Worm (Caenorhabditis elegans): ENCODE data around the gene Y43F8B.1.

DNA sequence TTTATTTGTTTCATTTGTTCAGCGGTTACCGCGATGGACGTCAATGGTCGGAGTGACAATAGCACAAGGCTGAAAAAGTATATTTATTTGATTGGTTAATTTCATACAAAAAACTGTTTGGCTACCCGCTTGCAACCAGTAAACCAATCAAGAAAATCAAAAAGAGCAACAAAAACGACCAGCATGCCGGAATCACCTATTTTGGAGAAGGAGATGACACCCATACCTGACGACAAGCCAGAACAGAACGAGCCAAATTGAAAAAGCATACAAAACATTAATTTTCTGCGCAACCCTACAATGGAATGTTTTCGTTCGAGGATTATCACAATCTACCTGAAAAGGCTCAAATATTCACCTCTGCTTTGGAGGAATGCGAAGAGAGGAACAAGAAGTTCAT lies 55.5 kb downstream of the Y43F8B.1 start, which contains the start of gene Y43F8B.7:
- no peak for TF ChIP-seq med-1 (GFP tag; optimal IDR thresholded peaks at IDR 0.05; ENCODE audit: insufficient read depth)
- no peak for TF ChIP-seq T22C8.4 (GFP tag; IDR thresholded peaks at IDR 0.05)
- no peak for TF ChIP-seq ztf-29 (GFP tag; IDR thresholded peaks at IDR 0.05)
- no peak for TF ChIP-seq tab-1 (GFP tag; IDR thresholded peaks at IDR 0.05)
- TF ChIP-seq cog-1 (tag; optimal IDR thresholded peaks at IDR 0.05): no peak

All from whole organism, midembryonic.